Worm (Caenorhabditis elegans): Measurements from ENCODE around the gene C28H8.7.

Gene C28H8.7

DNA sequence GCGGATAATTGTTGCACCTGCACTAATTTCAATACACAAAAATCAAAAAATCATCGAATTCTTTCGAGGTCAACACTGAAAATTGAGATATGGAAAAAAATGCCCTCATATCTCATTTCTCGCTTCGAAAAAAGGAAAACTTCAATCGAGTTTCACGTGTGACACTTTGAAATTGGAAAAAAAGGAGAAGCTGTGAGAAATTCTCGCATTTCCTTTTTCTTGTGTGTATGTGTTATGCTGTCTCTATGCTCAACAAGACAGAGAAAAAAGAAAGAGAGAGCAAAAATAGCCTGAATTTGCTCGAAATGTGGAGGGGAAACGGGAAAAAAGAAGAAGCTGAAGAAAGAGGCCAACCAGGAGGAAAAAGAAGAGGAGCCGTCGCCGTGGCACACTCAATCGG, 40.4 kb downstream of the C28H8.7 start:
- TF ChIP-seq tbx-2 (tag; optimal IDR thresholded peaks at IDR 0.05) (no peak), elt-3 (tag; optimal IDR thresholded peaks at IDR 0.05) (no peak), unc-86 (tag; optimal IDR thresholded peaks at IDR 0.05) (no peak), lsy-2 (tag; optimal IDR thresholded peaks at IDR 0.05) (peak in 1 of 2 experiments; percentile 5), efl-3 (GFP tag; optimal IDR thresholded peaks at IDR 0.05) (no peak), sox-4 (tag; optimal IDR thresholded peaks at IDR 0.05) (no peak), ceh-82 (tag; optimal IDR thresholded peaks at IDR 0.05) (peak in 1 of 3 experiments; percentile 38), hpl-2 (GFP tag; optimal IDR thresholded peaks at IDR 0.05) (no peak), lin-13 (GFP tag; optimal IDR thresholded peaks at IDR 0.05) (no peak), aly-2 (tag; optimal IDR thresholded peaks at IDR 0.05) (no peak), ceh-88 (GFP tag; IDR thresholded peaks at IDR 0.05) (no peak), ces-1 (GFP tag; optimal IDR thresholded peaks at IDR 0.05) (no peak), nhr-47 (tag; optimal IDR thresholded peaks at IDR 0.05) (peak; percentile 11), ceh-8 (GFP tag; optimal IDR thresholded peaks at IDR 0.05) (no peak), nhr-71 (tag; optimal IDR thresholded peaks at IDR 0.05) (peak; percentile 20), irx-1 (tag; optimal IDR thresholded peaks at IDR 0.05) (no peak), isw-1 (GFP tag; IDR thresholded peaks at IDR 0.05) (no peak), fkh-10 (GFP tag; optimal IDR thresholded peaks at IDR 0.05) (peak; percentile 78), efl-1 (optimal IDR thresholded peaks at IDR 0.05) (no peak), efl-1 (GFP tag; optimal IDR thresholded peaks at IDR 0.05 in 1 of 2) (peak in 1 of 2 experiments; percentile 27), lin-14 (GFP tag; optimal IDR thresholded peaks at IDR 0.05) (peak; percentile 77), pqm-1 (tag; optimal IDR thresholded peaks at IDR 0.05) (no peak), nhr-237 (tag; optimal IDR thresholded peaks at IDR 0.05) (no peak), mdl-1 (tag; optimal IDR thresholded peaks at IDR 0.05) (no peak), nhr-19 (GFP tag; conservative IDR thresholded peaks at IDR 0.05) (no peak), unc-62 (GFP tag; optimal IDR thresholded peaks at IDR 0.05) (no peak), F16B12.6 (tag; optimal IDR thresholded peaks at IDR 0.05) (no peak), nhr-85 (tag) (no peak), dpl-1 (GFP tag; optimal IDR thresholded peaks at IDR 0.05) (no peak), egl-13 (tag; optimal IDR thresholded peaks at IDR 0.05) (no peak), lin-15B (tag; optimal IDR thresholded peaks at IDR 0.05) (no peak)

DNA sequence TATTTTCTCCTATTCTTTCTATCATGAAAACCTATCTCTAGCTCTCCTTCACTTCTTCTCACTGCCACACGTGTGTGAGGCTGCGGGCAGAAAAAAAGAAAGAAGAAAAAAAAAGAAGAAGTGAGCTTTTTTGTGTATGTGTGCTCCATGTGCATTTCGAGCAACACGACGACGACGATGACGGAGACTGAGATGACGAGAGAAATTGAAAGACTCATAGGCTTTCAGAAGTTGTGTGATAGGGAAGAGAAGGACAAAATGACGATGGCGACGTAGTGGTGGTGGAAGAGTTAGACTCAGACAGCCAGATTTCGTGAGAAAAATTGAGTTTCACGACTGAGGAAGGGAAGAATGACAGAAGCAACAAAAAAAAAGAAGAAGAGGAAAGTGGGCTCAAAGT, 41.3 kb downstream of the C28H8.7 start:
- TF ChIP-seq fkh-10 (GFP tag; optimal IDR thresholded peaks at IDR 0.05), result peak; percentile 96
- TF ChIP-seq nhr-76 (tag; optimal IDR thresholded peaks at IDR 0.05), result no peak
- peak; percentile 40 for TF ChIP-seq zag-1 (tag; optimal IDR thresholded peaks at IDR 0.05)
- no peak for TF ChIP-seq nhr-90 (tag; optimal IDR thresholded peaks at IDR 0.05; ENCODE audit: poor library complexity)
- TF ChIP-seq mab-9 (GFP tag; IDR thresholded peaks at IDR 0.05), result 0 out of 2 replicates have a peak, but pooled peaks have one; percentile 49
- TF ChIP-seq nhr-77 (tag; optimal IDR thresholded peaks at IDR 0.05), result no peak
- peak; percentile 60 for TF ChIP-seq egl-13 (tag; optimal IDR thresholded peaks at IDR 0.05)
- TF ChIP-seq Y116A8C.19 (tag; optimal IDR thresholded peaks at IDR 0.05; ENCODE audit: borderline replicate concordance), result no peak
- peak in 1 of 2 experiments; percentile 46 for TF ChIP-seq egl-27 (tag; optimal IDR thresholded peaks at IDR 0.05)
- no peak for TF ChIP-seq F16B12.6 (tag; optimal IDR thresholded peaks at IDR 0.05)
- TF ChIP-seq nhr-11 (tag; optimal IDR thresholded peaks at IDR 0.05), result peak; percentile 3
- peak; percentile 82 for TF ChIP-seq mep-1 (tag; optimal IDR thresholded peaks at IDR 0.05)
- no peak for TF ChIP-seq unc-62 (GFP tag; optimal IDR thresholded peaks at IDR 0.05)
- TF ChIP-seq lin-35 (GFP tag; optimal IDR thresholded peaks at IDR 0.05), result peak in 1 of 2 experiments; percentile 56
- TF ChIP-seq unc-130 (tag; optimal IDR thresholded peaks at IDR 0.05), result peak; percentile 42
- peak; percentile 34 for TF ChIP-seq sox-4 (tag; optimal IDR thresholded peaks at IDR 0.05)
- TF ChIP-seq pqm-1 (tag; optimal IDR thresholded peaks at IDR 0.05), result no peak
- TF ChIP-seq isw-1 (GFP tag; IDR thresholded peaks at IDR 0.05), result peak; percentile 51
- TF ChIP-seq mdl-1 (tag; optimal IDR thresholded peaks at IDR 0.05), result peak; percentile 66 to 80
- 0 out of 2 replicates have a peak, but pooled peaks have one; percentile 27 for TF ChIP-seq nhr-19 (GFP tag; conservative IDR thresholded peaks at IDR 0.05)
- peak; percentile 93 for TF ChIP-seq fkh-8 (tag; optimal IDR thresholded peaks at IDR 0.05)
- TF ChIP-seq dsc-1 (tag; optimal IDR thresholded peaks at IDR 0.05), result peak; percentile 72
- peak; percentile 7 for TF ChIP-seq lin-13 (GFP tag; optimal IDR thresholded peaks at IDR 0.05)
- 0 out of 2 replicates have a peak, but pooled peaks have one; percentile 26 for TF ChIP-seq ceh-88 (GFP tag; IDR thresholded peaks at IDR 0.05)
- TF ChIP-seq irx-1 (tag; optimal IDR thresholded peaks at IDR 0.05), result peak; percentile 51
- TF ChIP-seq nhr-47 (tag; optimal IDR thresholded peaks at IDR 0.05), result peak; percentile 81
- no peak for TF ChIP-seq snpc-4 (tag; optimal IDR thresholded peaks at IDR 0.05)
- TF ChIP-seq jun-1 (tag; optimal IDR thresholded peaks at IDR 0.05), result peak; percentile 4
- no peak for TF ChIP-seq mef-2 (tag; optimal IDR thresholded peaks at IDR 0.05)
- peak; percentile 12 for TF ChIP-seq ceh-8 (GFP tag; optimal IDR thresholded peaks at IDR 0.05)
- TF ChIP-seq efl-1 (optimal IDR thresholded peaks at IDR 0.05), result peak; percentile 54
- TF ChIP-seq efl-1 (GFP tag; optimal IDR thresholded peaks at IDR 0.05 in 1 of 2), result peak; percentile 33 to 74
- TF ChIP-seq nhr-84 (tag; optimal IDR thresholded peaks at IDR 0.05), result no peak
- TF ChIP-seq unc-86 (tag; optimal IDR thresholded peaks at IDR 0.05), result peak; percentile 82
- peak; percentile 78 for TF ChIP-seq swsn-7 (tag; optimal IDR thresholded peaks at IDR 0.05)
- TF ChIP-seq lin-14 (GFP tag; optimal IDR thresholded peaks at IDR 0.05), result peak; percentile 96
- TF ChIP-seq ceh-82 (tag; optimal IDR thresholded peaks at IDR 0.05), result peak in 2 of 3 experiments; percentile 37 to 73
